Fruit fly (Drosophila melanogaster): ENCODE measurements around the gene Pburs.

Pburs gene

DNA sequence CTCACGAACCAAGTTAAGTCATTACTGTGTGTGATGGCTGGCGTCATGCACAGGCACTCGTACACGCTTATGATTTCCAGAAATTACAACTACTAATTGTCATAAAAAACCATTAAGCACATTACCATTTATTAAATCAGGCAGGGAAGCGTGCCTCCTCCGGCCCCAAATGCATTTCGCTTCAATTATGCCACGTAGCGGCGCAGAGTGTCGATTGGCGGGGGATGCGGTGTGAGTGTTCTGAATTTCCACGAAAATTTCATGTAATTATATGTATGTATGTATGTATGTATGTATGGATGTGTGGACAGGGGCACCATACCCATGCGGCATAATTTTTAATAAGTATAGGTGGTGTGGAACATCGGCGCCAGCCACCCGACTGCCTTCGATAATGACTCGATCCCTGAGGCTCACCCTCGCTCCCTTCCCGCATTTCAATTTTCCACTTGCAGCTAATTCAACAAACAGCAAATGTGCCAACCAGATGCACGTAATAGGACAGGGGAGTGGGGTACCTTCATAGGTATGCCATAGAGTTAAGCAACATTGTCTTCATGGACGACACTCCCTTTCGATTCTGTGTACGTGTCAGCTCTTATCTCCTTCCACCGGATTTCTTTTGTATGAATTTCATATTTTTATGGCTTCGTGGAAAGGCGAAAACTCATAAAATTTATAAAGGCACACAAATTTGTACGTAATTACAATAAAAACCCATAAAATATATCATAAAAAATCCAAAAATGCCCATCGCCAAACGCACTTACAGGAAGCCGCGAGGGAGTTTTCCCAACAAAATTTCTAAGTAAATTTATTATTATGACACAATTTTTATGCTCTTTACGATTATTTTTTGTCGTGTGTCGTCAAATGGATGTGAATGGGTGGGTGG lies 25.3 kb upstream of the Pburs start (continued):
- peak in 1 of 2 experiments; percentile 18 for TF ChIP-seq Hr78 (GFP tag; optimal IDR thresholded peaks at IDR 0.05)
- TF ChIP-seq Neu2 (GFP tag; optimal IDR thresholded peaks at IDR 0.05; ENCODE audit: borderline replicate concordance): no peak
- peak; percentile 1 for TF ChIP-seq zen (tag; optimal IDR thresholded peaks at IDR 0.05)
- TF ChIP-seq btn (GFP tag; optimal IDR thresholded peaks at IDR 0.05): no peak
- TF ChIP-seq CG7271 (tag; optimal IDR thresholded peaks at IDR 0.05): peak; percentile 43
- no peak for TF ChIP-seq tin (GFP tag; optimal IDR thresholded peaks at IDR 0.05)
- TF ChIP-seq Hmx (GFP tag; optimal IDR thresholded peaks at IDR 0.05): no peak
- TF ChIP-seq CG10431 (GFP tag; optimal IDR thresholded peaks at IDR 0.05): peak; percentile 20
- TF ChIP-seq CG7745 (tag; optimal IDR thresholded peaks at IDR 0.05): peak; percentile 6
- peak in 1 of 2 experiments; percentile 24 for TF ChIP-seq bsh (GFP tag; optimal IDR thresholded peaks at IDR 0.05)
- TF ChIP-seq CG14965 (GFP tag; optimal IDR thresholded peaks at IDR 0.05; ENCODE audit: borderline replicate concordance): no peak
- no peak for TF ChIP-seq CG9797 (GFP tag; optimal IDR thresholded peaks at IDR 0.05)
- TF ChIP-seq abd-A (tag; optimal IDR thresholded peaks at IDR 0.05): peak; percentile 38
- no peak for TF ChIP-seq eve (GFP tag; optimal IDR thresholded peaks at IDR 0.05)
- no peak for TF ChIP-seq caup (GFP tag; optimal IDR thresholded peaks at IDR 0.05; ENCODE audit: severe bottlenecking)
- TF ChIP-seq CG10267 (tag; optimal IDR thresholded peaks at IDR 0.05): peak; percentile 11
- TF ChIP-seq ci (GFP tag; IDR thresholded peaks at IDR 0.05): peak; percentile 58; the same call in 2 of the 3 replicates
- TF ChIP-seq CG10959 (GFP tag; IDR thresholded peaks at IDR 0.05): no peak
- no peak for TF ChIP-seq seq (GFP tag; IDR thresholded peaks at IDR 0.05)
- TF ChIP-seq CG11695 (GFP tag; IDR thresholded peaks at IDR 0.05): no peak
- TF ChIP-seq Asciz (GFP tag; optimal IDR thresholded peaks at IDR 0.05): peak; percentile 20
- peak in 1 of 2 experiments; percentile 16 for TF ChIP-seq Pdp1 (GFP tag; optimal IDR thresholded peaks at IDR 0.05)
- peak; percentile 20 for TF ChIP-seq nerfin-1 (tag; optimal IDR thresholded peaks at IDR 0.05)
- no peak for TF ChIP-seq CG12236 (GFP tag; optimal IDR thresholded peaks at IDR 0.05)
- TF ChIP-seq unc-4 (GFP tag; IDR thresholded peaks at IDR 0.05; ENCODE audit: partially characterized antibody): no peak
- no peak for TF ChIP-seq Myb (GFP tag; optimal IDR thresholded peaks at IDR 0.05)
- TF ChIP-seq fd96Cb (tag; optimal IDR thresholded peaks at IDR 0.05): peak; percentile 4
- TF ChIP-seq crol (GFP tag; IDR thresholded peaks at IDR 0.05): peak; percentile 81
- TF ChIP-seq cg (GFP tag; optimal IDR thresholded peaks at IDR 0.05): peak; percentile 15
- TF ChIP-seq CG9215 (GFP tag; IDR thresholded peaks at IDR 0.05): no peak
- no peak for TF ChIP-seq cas (GFP tag; IDR thresholded peaks at IDR 0.05)
- peak; percentile 32 for TF ChIP-seq Sox100B (GFP tag; optimal IDR thresholded peaks at IDR 0.05)
- no peak for TF ChIP-seq H2.0 (GFP tag; IDR thresholded peaks at IDR 0.05)
- TF ChIP-seq CG8388 (GFP tag; optimal IDR thresholded peaks at IDR 0.05): peak; percentile 17
- TF ChIP-seq repo (GFP tag; optimal IDR thresholded peaks at IDR 0.05): no peak
- TF ChIP-seq twi (tag; optimal IDR thresholded peaks at IDR 0.05): peak; percentile 66
- no peak for TF ChIP-seq bowl (GFP tag; IDR thresholded peaks at IDR 0.05)
- TF ChIP-seq jumu (GFP tag; optimal IDR thresholded peaks at IDR 0.05): no peak
- peak; percentile 13 for TF ChIP-seq unpg (GFP tag; optimal IDR thresholded peaks at IDR 0.05)
- TF ChIP-seq Abd-B (GFP tag; optimal IDR thresholded peaks at IDR 0.05): peak; percentile 37
- peak; percentile 23 for TF ChIP-seq CG18262 (tag; optimal IDR thresholded peaks at IDR 0.05)
- no peak for TF ChIP-seq CG11456 (GFP tag; IDR thresholded peaks at IDR 0.05)
- peak; percentile 75 for TF ChIP-seq sens (GFP tag)
- peak; percentile 66 for TF ChIP-seq pros (GFP tag; optimal IDR thresholded peaks at IDR 0.05)
- peak; percentile 12 for TF ChIP-seq Sox102F (GFP tag; optimal IDR thresholded peaks at IDR 0.05)
- no peak for TF ChIP-seq onecut (GFP tag; IDR thresholded peaks at IDR 0.05)
- no peak for TF ChIP-seq CG17568 (GFP tag; optimal IDR thresholded peaks at IDR 0.05)
- TF ChIP-seq CG2199 (GFP tag; IDR thresholded peaks at IDR 0.05): 0 out of 3 replicates have a peak, but pooled peaks have one; percentile 5
